Worm (Caenorhabditis elegans) whole organism, L3 larva: ENCODE results near the gene C33G8.13.

Experiments
- ama-1 ChIP-seq: fragments of 150-350 bp; optimal IDR thresholded peaks from 2 replicates; lab custom pipeline; 2018
- ceh-82 ChIP-seq: fragments of 150-350 bp; optimal IDR thresholded peaks from 2 replicates; lab custom pipeline; 2014; ENCODE audit warnings: missing biosample characterization, missing genetic modification characterization
- daf-12 ChIP-seq: fragments of 150-350 bp; optimal IDR thresholded peaks from 2 replicates; lab custom pipeline; 2014; ENCODE audit warnings: missing biosample characterization, missing genetic modification reagents, missing genetic modification characterization
- fos-1 ChIP-seq: fragments of 150-350 bp; optimal IDR thresholded peaks from 2 replicates; lab custom pipeline; 2014; ENCODE audit warnings: missing biosample characterization, missing genetic modification characterization
- nhr-12 ChIP-seq: fragments of 150-350 bp; optimal IDR thresholded peaks from 2 replicates; lab custom pipeline; 2014; ENCODE audit warnings: missing biosample characterization, missing genetic modification characterization
- nhr-25 ChIP-seq: sonication (generic microtip); optimal IDR thresholded peaks from 2 replicates; lab custom pipeline; 2017; ENCODE audit warnings: missing biosample characterization, missing genetic modification characterization
- nhr-67 ChIP-seq: fragments of 150-350 bp; optimal IDR thresholded peaks from 2 replicates; lab custom pipeline; 2014; ENCODE audit warnings: missing biosample characterization, missing genetic modification characterization
- nhr-77 ChIP-seq: fragments of 150-350 bp; optimal IDR thresholded peaks from 2 replicates; lab custom pipeline; 2014; ENCODE audit warnings: missing biosample characterization, missing genetic modification characterization
- pha-4 ChIP-seq: fragments of 150-350 bp; optimal IDR thresholded peaks from 2 replicates; lab custom pipeline; 2014; ENCODE audit warnings: missing biosample characterization, missing genetic modification reagents, missing genetic modification characterization
- snpc-4 ChIP-seq: fragments of 150-350 bp; optimal IDR thresholded peaks from 2 replicates; lab custom pipeline; 2014; ENCODE audit warnings: missing biosample characterization, missing genetic modification characterization
- unc-39 ChIP-seq: sonication (generic microtip); optimal IDR thresholded peaks from 4 replicates; lab custom pipeline; 2017; ENCODE audit warnings: missing biosample characterization, missing genetic modification characterization
- unc-62 ChIP-seq: fragments of 150-350 bp; sonication (generic microtip); optimal IDR thresholded peaks from 4 replicates; lab custom pipeline; 2014; ENCODE audit warnings: missing biosample characterization, missing genetic modification reagents, missing genetic modification characterization
- ztf-4 ChIP-seq: fragments of 150-350 bp; optimal IDR thresholded peaks from 2 replicates; lab custom pipeline; 2014; ENCODE audit warnings: missing biosample characterization, missing genetic modification characterization

ce11 chrV:7046005-7046404 lies 30.2 kb upstream of the C33G8.13 start, which contains the start of gene F20A1.2:
- TF ChIP-seq unc-39 (tag; lab: Kevin White, UChicago) (no peak), ztf-4 (tag; lab: Kevin White, UChicago) (no peak), unc-62 (GFP tag; lab: Kevin White, UChicago) (no peak), ama-1 (lab: Kevin White, UChicago) (no peak), fos-1 (tag; lab: Kevin White, UChicago) (no peak), nhr-67 (tag; lab: Kevin White, UChicago) (no peak), nhr-25 (tag; lab: Kevin White, UChicago) (no peak), pha-4 (tag; lab: Kevin White, UChicago) (no peak), ceh-82 (tag; lab: Kevin White, UChicago) (no peak), snpc-4 (no peak), nhr-12 (tag; lab: Kevin White, UChicago) (no peak), daf-12 (tag; lab: Kevin White, UChicago) (no peak), nhr-77 (tag; lab: Kevin White, UChicago) (no peak)
